Worm (Caenorhabditis elegans) whole organism, L4 larva: ENCODE data around the gene smk-1.

ENCODE experiments used
- F26F4.8 ChIP-seq: fragments of 200-800 bp; sonication (Bioruptor generic); conservative IDR thresholded peaks from 2 replicates; pipeline ENCODE4 v1.3.6; 2022; ENCODE audit warnings: missing genetic modification characterization, missing compliant biosample characterization
- F37D6.2 ChIP-seq: sonication (generic microtip); optimal IDR thresholded peaks from 2 replicates; lab custom pipeline; 2016; ENCODE audit warnings: mild to moderate bottlenecking, missing genetic modification characterization, missing compliant biosample characterization
- F49E8.2 ChIP-seq: sonication (generic microtip); optimal IDR thresholded peaks from 2 replicates; lab custom pipeline; 2016; ENCODE audit warnings: missing compliant biosample characterization, mild to moderate bottlenecking, missing genetic modification characterization, borderline replicate concordance
- Y5F2A.4 ChIP-seq: fragments of 200-800 bp; sonication (Bioruptor generic); optimal IDR thresholded peaks from 2 replicates; lab custom pipeline; 2018; ENCODE audit warnings: mild to moderate bottlenecking, missing genetic modification characterization, missing compliant biosample characterization
- ZK337.2 ChIP-seq: fragments of 200-800 bp; sonication (Bioruptor generic); IDR thresholded peaks from 2 replicates; pipeline ENCODE4 v1.3.6; 2022; ENCODE audit warnings: missing genetic modification reagents, missing genetic modification characterization, missing compliant biosample characterization
- aha-1 ChIP-seq: fragments of 150-350 bp; peaks from one replicate; lab custom pipeline; 2014; ENCODE audit warnings: missing biosample characterization, missing genetic modification characterization
- arid-1 ChIP-seq: fragments of 200-800 bp; sonication (Bioruptor generic); conservative IDR thresholded peaks from 2 replicates; pipeline ENCODE4 v1.3.6; 2022; ENCODE audit warnings: missing genetic modification reagents, missing genetic modification characterization, missing compliant biosample characterization
- ceh-44 ChIP-seq: fragments of 200-800 bp; sonication (Bioruptor generic); IDR thresholded peaks from 2 replicates; pipeline ENCODE4 v1.3.6; 2022; ENCODE audit warnings: missing genetic modification reagents, missing genetic modification characterization, missing compliant biosample characterization
- ctbp-1 ChIP-seq: fragments of 200-800 bp; sonication (Bioruptor generic); IDR thresholded peaks from 2 replicates; pipeline ENCODE4 v1.3.6; 2022; ENCODE audit warnings: missing genetic modification reagents, missing genetic modification characterization, missing compliant biosample characterization
- daf-16 ChIP-seq, 3 experiments: sonication (generic microtip); optimal IDR thresholded peaks; 2 replicates each; lab custom pipeline; 2016 to 2017; ENCODE audit warnings: missing genetic modification characterization in 3 of 3, missing genetic modification reagents in 3 of 3, mild to moderate bottlenecking in 2 of 3, missing compliant biosample characterization in 2 of 3, missing biosample characterization in 1 of 3, moderate library complexity in 1 of 3
- daf-19 ChIP-seq: fragments of 200-800 bp; sonication (Bioruptor generic); conservative IDR thresholded peaks from 2 replicates; pipeline ENCODE4 v1.3.6; 2022; ENCODE audit warnings: missing genetic modification characterization, missing compliant biosample characterization
- daf-8 ChIP-seq: fragments of 200-800 bp; sonication (Bioruptor generic); IDR thresholded peaks from 2 replicates; pipeline ENCODE4 v1.3.6; 2022; ENCODE audit warnings: missing genetic modification characterization, missing compliant biosample characterization
- dmd-6 ChIP-seq: fragments of 200-800 bp; sonication (Bioruptor generic); IDR thresholded peaks from 2 replicates; pipeline ENCODE4 v1.3.6; 2022; ENCODE audit warnings: missing genetic modification reagents, missing genetic modification characterization, missing compliant biosample characterization
- dpl-1 ChIP-seq: fragments of 150-350 bp; optimal IDR thresholded peaks from 2 replicates; lab custom pipeline; 2014; ENCODE audit warnings: missing biosample characterization, missing genetic modification reagents, missing genetic modification characterization
- dve-1 ChIP-seq: sonication (generic microtip); optimal IDR thresholded peaks from 2 replicates; lab custom pipeline; 2017; ENCODE audit warnings: antibody characterized with exemption, mild to moderate bottlenecking, missing genetic modification characterization, missing compliant biosample characterization; ENCODE audit not compliant: insufficient read depth
- egl-43 ChIP-seq: fragments of 200-800 bp; sonication (Bioruptor generic); IDR thresholded peaks from 2 replicates; pipeline ENCODE4 v1.3.6; 2022; ENCODE audit warnings: missing genetic modification reagents, missing genetic modification characterization, missing compliant biosample characterization
- fkh-10 ChIP-seq: fragments of 150-350 bp; optimal IDR thresholded peaks from 2 replicates; lab custom pipeline; 2014; ENCODE audit warnings: missing biosample characterization, missing genetic modification reagents, missing genetic modification characterization
- hif-1 ChIP-seq, 2 experiments: sonication (generic microtip); optimal IDR thresholded peaks; 2 replicates each; lab custom pipeline; 2016 to 2017; ENCODE audit warnings: missing compliant biosample characterization in 2 of 2, missing genetic modification characterization in 2 of 2, missing genetic modification reagents in 2 of 2, missing genotype in 2 of 2, mild to moderate bottlenecking in 1 of 2
- hlh-11 ChIP-seq: fragments of 200-800 bp; sonication (Bioruptor generic); optimal IDR thresholded peaks from 2 replicates; lab custom pipeline; 2018; ENCODE audit warnings: mild to moderate bottlenecking, missing genetic modification characterization, missing compliant biosample characterization
- lin-1 ChIP-seq: fragments of 200-800 bp; sonication (Bioruptor generic); IDR thresholded peaks from 2 replicates; pipeline ENCODE4 v1.3.6; 2022; ENCODE audit warnings: missing genetic modification reagents, missing genetic modification characterization, missing compliant biosample characterization
- lin-15B ChIP-seq: fragments of 150-350 bp; sonication (generic microtip); optimal IDR thresholded peaks from 3 replicates; lab custom pipeline; 2014; ENCODE audit warnings: missing biosample characterization, missing genetic modification characterization
- madf-9 ChIP-seq: fragments of 200-800 bp; sonication (Bioruptor generic); conservative IDR thresholded peaks from 2 replicates; pipeline ENCODE4 v1.3.6; 2022; ENCODE audit warnings: missing genetic modification reagents, missing genetic modification characterization, missing compliant biosample characterization
- mdl-1 ChIP-seq, 2 experiments: fragments of 150-350 bp in 1 of 2; sonication (generic microtip) in 1 of 2; optimal IDR thresholded peaks; 2 replicates each; lab custom pipeline; 2014 to 2017; ENCODE audit warnings: missing biosample characterization in 2 of 2, missing genetic modification characterization in 2 of 2
- mxl-2 ChIP-seq: fragments of 200-800 bp; sonication (Bioruptor generic); conservative IDR thresholded peaks from 2 replicates; pipeline ENCODE4 v1.3.6; 2022; ENCODE audit warnings: missing genetic modification reagents, missing genetic modification characterization, missing compliant biosample characterization
- mxl-3 ChIP-seq: fragments of 200-800 bp; sonication (Bioruptor generic); optimal IDR thresholded peaks from 2 replicates; lab custom pipeline; 2018; ENCODE audit warnings: mild to moderate bottlenecking, missing genetic modification characterization, missing compliant biosample characterization
- nhr-11 ChIP-seq: fragments of 150-350 bp; optimal IDR thresholded peaks from 2 replicates; lab custom pipeline; 2014; ENCODE audit warnings: missing biosample characterization, missing genetic modification characterization
- nhr-25 ChIP-seq: sonication (generic microtip); optimal IDR thresholded peaks from 2 replicates; lab custom pipeline; 2017; ENCODE audit warnings: missing genetic modification characterization, mild to moderate bottlenecking, missing compliant biosample characterization, antibody characterized with exemption, moderate library complexity, borderline replicate concordance; ENCODE audit not compliant: insufficient read depth
- nhr-28 ChIP-seq: fragments of 150-350 bp; optimal IDR thresholded peaks from 2 replicates; lab custom pipeline; 2014; ENCODE audit warnings: missing biosample characterization, missing genetic modification characterization
- nhr-42 ChIP-seq: fragments of 200-800 bp; sonication (Bioruptor generic); IDR thresholded peaks from 2 replicates; pipeline ENCODE4 v1.3.6; 2022; ENCODE audit warnings: missing genetic modification characterization, missing compliant biosample characterization
- nhr-48 ChIP-seq: sonication (generic microtip); optimal IDR thresholded peaks from 2 replicates; lab custom pipeline; 2016; ENCODE audit warnings: mild to moderate bottlenecking, missing genetic modification characterization, missing compliant biosample characterization
- nhr-77 ChIP-seq: fragments of 150-350 bp; optimal IDR thresholded peaks from 2 replicates; lab custom pipeline; 2014; ENCODE audit warnings: missing biosample characterization, missing genetic modification characterization
- php-3 ChIP-seq: fragments of 200-800 bp; sonication (Bioruptor generic); IDR thresholded peaks from 2 replicates; pipeline ENCODE4 v1.3.6; 2022; ENCODE audit warnings: missing genetic modification reagents, missing genetic modification characterization, missing compliant biosample characterization
- pqm-1 ChIP-seq: sonication (generic microtip); optimal IDR thresholded peaks from 2 replicates; lab custom pipeline; 2017; ENCODE audit warnings: missing biosample characterization, missing genetic modification characterization
- snpc-4 ChIP-seq: fragments of 150-350 bp; optimal IDR thresholded peaks from 2 replicates; lab custom pipeline; 2014; ENCODE audit warnings: missing biosample characterization, missing genetic modification characterization
- tra-1 ChIP-seq: fragments of 200-800 bp; sonication (Bioruptor generic); IDR thresholded peaks from 2 replicates; pipeline ENCODE4 v1.3.6; 2022; ENCODE audit warnings: missing genetic modification reagents, missing genetic modification characterization, missing compliant biosample characterization
- unc-39 ChIP-seq: sonication (generic microtip); optimal IDR thresholded peaks from 2 replicates; lab custom pipeline; 2017; ENCODE audit warnings: missing biosample characterization, missing genetic modification characterization
- unc-62 ChIP-seq, 3 experiments: fragments of 150-350 bp in 1 of 3; sonication (generic microtip); optimal IDR thresholded peaks in 2 of 3; peaks in 1 of 3; 1 replicate in 1 of 3; 2 replicates in 2 of 3; lab custom pipeline; 2014 to 2017; ENCODE audit warnings: missing biosample characterization in 3 of 3, missing genetic modification characterization in 3 of 3, missing genetic modification reagents in 3 of 3, missing genotype in 1 of 3

smk-1 gene

DNA sequence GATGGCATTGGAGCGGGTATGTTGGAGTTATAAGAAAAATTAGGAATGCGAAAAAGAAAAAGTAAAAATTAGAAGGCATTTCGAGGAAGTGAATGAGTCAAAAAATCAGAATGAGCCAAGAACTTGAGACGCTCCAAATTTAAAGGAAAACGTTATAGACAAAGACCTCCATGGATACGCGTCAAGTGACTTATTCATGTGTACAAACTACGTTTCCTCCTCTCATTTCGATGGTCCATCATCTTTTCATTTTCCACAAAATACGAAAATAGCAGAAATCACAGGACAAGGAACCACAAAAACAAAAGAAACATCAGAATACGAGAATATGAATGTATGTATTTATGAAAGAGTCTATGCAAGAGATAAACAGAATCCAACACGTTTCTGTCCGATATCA lies 33.7 kb downstream of the smk-1 start, which contains the start of gene F28A12.3:
TSS of gene F28A12.3 (minus strand) at position 101 of the 400 bp plus-strand sequence.
- TF ChIP-seq unc-39 (tag; lab: Kevin White, UChicago), result no peak
- peak; percentile 3 for TF ChIP-seq aha-1 (tag; lab: Kevin White, UChicago)

ce11 chrV:8643093-8643492 lies 35.5 kb downstream of the smk-1 start, which contains the start of gene asp-13:
Gene asp-13, minus strand, starts transcription at chrV:8643193.
- TF ChIP-seq nhr-42 (GFP tag; lab: Robert Waterston, UW), result no peak
- TF ChIP-seq pqm-1 (tag; lab: Kevin White, UChicago), result peak; percentile 37
- TF ChIP-seq F26F4.8 (GFP tag; lab: Robert Waterston, UW), result no peak
- no peak for TF ChIP-seq hif-1 (tag; optimal IDR thresholded peaks at IDR 0.05; lab: Kevin White, UChicago)
- no peak for TF ChIP-seq ceh-44 (GFP tag; lab: Robert Waterston, UW)
- no peak for TF ChIP-seq dpl-1 (GFP tag; lab: Kevin White, UChicago)
- no peak for TF ChIP-seq daf-16 (GFP tag; optimal IDR thresholded peaks at IDR 0.05; lab: Kevin White, UChicago)
- TF ChIP-seq daf-16 (tag; optimal IDR thresholded peaks at IDR 0.05; lab: Kevin White, UChicago), result peak; percentile 23
- no peak for TF ChIP-seq unc-39 (tag; lab: Kevin White, UChicago)
- TF ChIP-seq mxl-2 (GFP tag; lab: Robert Waterston, UW), result no peak
- no peak for TF ChIP-seq arid-1
- peak; percentile 3 for TF ChIP-seq dve-1 (tag; lab: Kevin White, UChicago)
- no peak for TF ChIP-seq madf-9 (GFP tag; lab: Robert Waterston, UW)
- peak; percentile 15 for TF ChIP-seq nhr-28 (tag; lab: Kevin White, UChicago)
- TF ChIP-seq unc-62 (GFP tag; optimal IDR thresholded peaks at IDR 0.05 in 1 of 2; lab: Kevin White, UChicago), result peak in 1 of 2 experiments; percentile 30
- TF ChIP-seq unc-62 (tag; optimal IDR thresholded peaks at IDR 0.05; lab: Kevin White, UChicago), result no peak

DNA sequence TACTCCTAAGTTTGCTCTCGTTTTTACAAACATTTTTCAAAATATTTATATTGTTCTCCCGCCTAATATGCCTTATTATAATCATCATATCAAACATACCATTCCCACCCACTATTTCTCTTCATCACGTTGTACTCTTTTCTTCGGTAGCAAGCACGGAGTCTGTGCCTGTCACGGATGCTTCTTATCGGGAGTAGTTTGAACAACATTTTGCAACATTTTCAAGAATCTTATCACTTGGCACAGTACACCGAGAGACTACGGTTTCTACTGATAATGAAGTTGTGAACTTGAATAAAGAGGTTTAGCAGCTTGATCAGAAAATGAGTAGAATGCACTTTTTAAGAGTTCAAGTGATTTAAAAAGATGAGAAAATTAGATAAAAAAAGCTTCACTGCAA lies 40.7 kb downstream of the smk-1 start:
- TF ChIP-seq egl-43 (GFP tag; lab: Robert Waterston, UW) (no peak), ZK337.2 (no peak), nhr-28 (tag; lab: Kevin White, UChicago) (peak; percentile 91), lin-15B (tag; lab: Kevin White, UChicago) (no peak), php-3 (no peak), dve-1 (tag; lab: Kevin White, UChicago) (peak; percentile 82), F37D6.2 (tag; lab: Kevin White, UChicago) (no peak), tra-1 (GFP tag; lab: Robert Waterston, UW) (0 out of 2 replicates have a peak, but pooled peaks have one; percentile 63), unc-62 (GFP tag; optimal IDR thresholded peaks at IDR 0.05 in 1 of 2; lab: Kevin White, UChicago) (no peak), unc-62 (tag; optimal IDR thresholded peaks at IDR 0.05; lab: Kevin White, UChicago) (no peak), nhr-25 (tag; lab: Kevin White, UChicago) (no peak), daf-19 (no peak), mdl-1 (tag; optimal IDR thresholded peaks at IDR 0.05; lab: Kevin White, UChicago) (peak in 1 of 2 experiments; percentile 48), lin-1 (GFP tag; lab: Robert Waterston, UW) (peak; percentile 75), snpc-4 (no peak), nhr-77 (tag; lab: Kevin White, UChicago) (peak; percentile 73), fkh-10 (no peak), dpl-1 (GFP tag; lab: Kevin White, UChicago) (no peak), F49E8.2 (tag; lab: Kevin White, UChicago) (no peak), daf-16 (GFP tag; optimal IDR thresholded peaks at IDR 0.05; lab: Kevin White, UChicago) (no peak), daf-16 (tag; optimal IDR thresholded peaks at IDR 0.05; lab: Kevin White, UChicago) (peak; percentile 94), mxl-3 (GFP tag; lab: Kevin White, UChicago) (peak; percentile 13), hlh-11 (peak; percentile 90), ctbp-1 (GFP tag; lab: Robert Waterston, UW) (no peak), nhr-48 (tag; lab: Kevin White, UChicago) (peak; percentile 52), arid-1 (no peak), pqm-1 (tag; lab: Kevin White, UChicago) (peak; percentile 98), Y5F2A.4 (GFP tag; lab: Kevin White, UChicago) (no peak), dmd-6 (GFP tag; lab: Robert Waterston, UW) (peak; percentile 90), daf-8 (GFP tag; lab: Robert Waterston, UW) (no peak), nhr-11 (tag; lab: Kevin White, UChicago) (no peak)
- TF ChIP-seq, all 104 proteins: peak for 12
